Worm (Caenorhabditis elegans) whole organism, late embryonic: ENCODE results near the gene D1005.2.

ENCODE experiments used
- ceh-2 ChIP-seq: sonication (generic microtip); optimal IDR thresholded peaks from 2 replicates; lab custom pipeline; 2016; ENCODE audit warnings: missing genotype, missing genetic modification characterization, missing compliant biosample characterization
- hlh-30 ChIP-seq: sonication (generic microtip); optimal IDR thresholded peaks from 2 replicates; lab custom pipeline; 2017; ENCODE audit warnings: antibody characterized with exemption, missing genetic modification characterization, missing compliant biosample characterization; ENCODE audit not compliant: insufficient read depth
- rnt-1 ChIP-seq: sonication (generic microtip); optimal IDR thresholded peaks from 2 replicates; lab custom pipeline; 2016; ENCODE audit warnings: missing genetic modification characterization, missing compliant biosample characterization
- tbx-2 ChIP-seq: sonication (generic microtip); optimal IDR thresholded peaks from 2 replicates; lab custom pipeline; 2016; ENCODE audit warnings: missing genetic modification characterization, missing compliant biosample characterization

DNA sequence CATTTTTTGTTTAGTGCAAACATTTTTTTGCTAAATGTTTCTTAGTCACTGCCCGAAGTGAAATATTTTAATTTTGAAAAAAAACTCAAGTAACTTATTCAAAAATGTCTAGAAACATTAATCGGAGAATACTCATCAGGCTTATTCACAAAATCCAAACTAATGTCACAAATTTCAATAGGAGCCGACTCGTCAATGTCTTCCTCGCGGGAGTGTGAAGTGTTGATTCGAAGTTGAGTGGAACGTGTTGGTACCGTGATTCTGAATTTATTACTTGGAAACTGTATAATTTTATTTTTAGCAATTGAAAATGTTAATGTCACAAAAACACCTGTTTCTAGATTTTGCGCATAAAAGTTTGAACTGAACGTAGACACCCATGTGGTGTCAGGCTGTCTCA lies 30.8 kb downstream of the D1005.2 start:
- TF ChIP-seq ceh-2 (tag; lab: Kevin White, UChicago) (no peak), rnt-1 (tag; lab: Kevin White, UChicago) (no peak), tbx-2 (no peak), hlh-30 (no peak)
